Fruit fly (Drosophila melanogaster) whole organism, embryonic: ENCODE data around the gene Dph5.

Experiments
- CG10267 ChIP-seq: fragments of 200-800 bp; sonication (Bioruptor generic); optimal IDR thresholded peaks from 2 replicates; lab custom pipeline; 2018; ENCODE audit warnings: missing biosample characterization, mild to moderate bottlenecking, missing genetic modification characterization, moderate library complexity
- CG11723 ChIP-seq: fragments of 200-800 bp; sonication (Bioruptor generic); optimal IDR thresholded peaks from 2 replicates; lab custom pipeline; 2017; ENCODE audit warnings: missing biosample characterization, mild to moderate bottlenecking, missing genetic modification characterization
- CG12104 ChIP-seq: fragments of 200-800 bp; sonication (Bioruptor generic); optimal IDR thresholded peaks from 3 replicates; lab custom pipeline; 2016; ENCODE audit warnings: missing biosample characterization, missing genetic modification characterization
- CG15269 ChIP-seq: fragments of 200-800 bp; sonication (Bioruptor generic); optimal IDR thresholded peaks from 2 replicates; lab custom pipeline; 2018; ENCODE audit warnings: missing biosample characterization, mild to moderate bottlenecking, missing genetic modification characterization, moderate library complexity
- CG1603 ChIP-seq: fragments of 200-800 bp; sonication (Bioruptor generic); optimal IDR thresholded peaks from 2 replicates; lab custom pipeline; 2019; ENCODE audit warnings: missing biosample characterization, mild to moderate bottlenecking, missing genetic modification characterization, moderate library complexity
- CG1647 ChIP-seq: fragments of 200-800 bp; sonication (Bioruptor generic); optimal IDR thresholded peaks from 3 replicates; lab custom pipeline; 2016; ENCODE audit warnings: missing biosample characterization, missing genetic modification characterization
- CG16863 ChIP-seq: fragments of 200-800 bp; sonication (Bioruptor generic); optimal IDR thresholded peaks from 3 replicates; lab custom pipeline; 2016; ENCODE audit warnings: missing biosample characterization, missing genetic modification characterization
- CG17568 ChIP-seq: fragments of 200-800 bp; sonication (Bioruptor generic); optimal IDR thresholded peaks from 2 replicates; lab custom pipeline; 2018; ENCODE audit warnings: missing biosample characterization, mild to moderate bottlenecking, missing genetic modification characterization, moderate library complexity
- CG17829 ChIP-seq: fragments of 200-800 bp; optimal IDR thresholded peaks from 2 replicates; lab custom pipeline; 2019; ENCODE audit warnings: missing biosample characterization, mild to moderate bottlenecking, missing genetic modification characterization, moderate library complexity
- CG2889 ChIP-seq: fragments of 200-800 bp; sonication (Bioruptor generic); IDR thresholded peaks from 3 replicates; pipeline ENCODE4 v1.3.6; 2022; ENCODE audit warnings: missing biosample characterization, missing genetic modification characterization
- CG32532 ChIP-seq: fragments of 200-800 bp; sonication (Bioruptor generic); IDR thresholded peaks from 2 replicates; pipeline ENCODE4 v1.3.6; 2022; ENCODE audit warnings: missing biosample characterization, missing genetic modification characterization
- CG4617 ChIP-seq: fragments of 200-800 bp; sonication (Bioruptor generic); optimal IDR thresholded peaks from 3 replicates; lab custom pipeline; 2016; ENCODE audit warnings: missing biosample characterization, missing genetic modification characterization, borderline replicate concordance
- CG6254 ChIP-seq: fragments of 200-800 bp; sonication (Bioruptor generic); optimal IDR thresholded peaks from 3 replicates; lab custom pipeline; 2017; ENCODE audit warnings: mild to moderate bottlenecking, missing biosample characterization, missing genetic modification reagents, missing genetic modification characterization
- CG6791 ChIP-seq: fragments of 200-800 bp; sonication (Bioruptor generic); IDR thresholded peaks from 3 replicates; pipeline ENCODE4 v1.3.6; 2022; ENCODE audit warnings: missing biosample characterization, missing genetic modification characterization; ENCODE audit not compliant: partially characterized antibody
- CG8924 ChIP-seq: fragments of 200-800 bp; optimal IDR thresholded peaks from 3 replicates; lab custom pipeline; 2019; ENCODE audit warnings: missing biosample characterization, mild to moderate bottlenecking, missing genetic modification characterization, moderate library complexity
- CG9215 ChIP-seq: fragments of 200-800 bp; sonication (Bioruptor generic); IDR thresholded peaks from 2 replicates; pipeline ENCODE4 v1.3.6; 2022; ENCODE audit warnings: missing biosample characterization, missing genetic modification characterization
- CHES-1-like ChIP-seq: fragments of 200-800 bp; sonication (Bioruptor generic); optimal IDR thresholded peaks from 2 replicates; lab custom pipeline; 2016; ENCODE audit warnings: missing biosample characterization, missing genetic modification characterization
- D19B ChIP-seq: fragments of 200-800 bp; sonication (Bioruptor generic); optimal IDR thresholded peaks from 2 replicates; lab custom pipeline; 2017; ENCODE audit warnings: missing biosample characterization, mild to moderate bottlenecking, missing genetic modification characterization
- Doc3 ChIP-seq: fragments of 200-800 bp; sonication (Bioruptor generic); IDR thresholded peaks from 3 replicates; pipeline ENCODE4 v1.3.6; 2022; ENCODE audit warnings: missing biosample characterization, missing genetic modification characterization; ENCODE audit not compliant: partially characterized antibody
- Dp ChIP-seq: fragments of 200-800 bp; sonication (Bioruptor generic); optimal IDR thresholded peaks from 2 replicates; lab custom pipeline; 2018; ENCODE audit warnings: missing biosample characterization, mild to moderate bottlenecking, missing genetic modification characterization, moderate library complexity
- Fer1 ChIP-seq: fragments of 200-800 bp; sonication (Bioruptor generic); optimal IDR thresholded peaks from 2 replicates; lab custom pipeline; 2017; ENCODE audit warnings: missing biosample characterization, mild to moderate bottlenecking, missing genetic modification characterization
- HmgZ ChIP-seq: fragments of 200-800 bp; sonication (Bioruptor generic); optimal IDR thresholded peaks from 2 replicates; lab custom pipeline; 2018; ENCODE audit warnings: missing biosample characterization, mild to moderate bottlenecking, missing genetic modification characterization
- Lim3 ChIP-seq: fragments of 200-800 bp; sonication (Bioruptor generic); IDR thresholded peaks from 2 replicates; pipeline ENCODE4 v1.3.6; 2022; ENCODE audit warnings: missing biosample characterization, missing genetic modification characterization
- Mad ChIP-seq: fragments of 200-800 bp; sonication (Bioruptor generic); optimal IDR thresholded peaks from 2 replicates; lab custom pipeline; 2016; ENCODE audit warnings: missing biosample characterization, missing genetic modification characterization
- Med ChIP-seq: fragments of 200-800 bp; sonication (Bioruptor generic); peaks from one replicate; lab custom pipeline; 2016; ENCODE audit warnings: missing biosample characterization, missing genetic modification characterization, mild to moderate bottlenecking, inconsistent platforms, moderate library complexity
- Meics ChIP-seq: fragments of 200-800 bp; sonication (Bioruptor generic); optimal IDR thresholded peaks from 2 replicates; lab custom pipeline; 2017; ENCODE audit warnings: missing biosample characterization, mild to moderate bottlenecking, missing genetic modification characterization
- NFAT ChIP-seq: fragments of 200-800 bp; sonication (Bioruptor generic); IDR thresholded peaks from 2 replicates; pipeline ENCODE4 v1.3.6; 2022; ENCODE audit warnings: missing biosample characterization, missing genetic modification characterization
- NfI ChIP-seq: fragments of 200-800 bp; sonication (Bioruptor generic); optimal IDR thresholded peaks from 3 replicates; lab custom pipeline; 2018; ENCODE audit warnings: missing biosample characterization, mild to moderate bottlenecking, missing genetic modification characterization, moderate library complexity
- Sin3A ChIP-seq: fragments of >200 bp; optimal IDR thresholded peaks from 2 replicates; lab custom pipeline; 2018
- Six4 ChIP-seq: fragments of 200-800 bp; sonication (Bioruptor generic); optimal IDR thresholded peaks from 2 replicates; lab custom pipeline; 2016; ENCODE audit warnings: missing biosample characterization, missing genetic modification characterization
- Sry-β ChIP-seq: fragments of 200-800 bp; sonication (Bioruptor generic); optimal IDR thresholded peaks from 2 replicates; lab custom pipeline; 2018; ENCODE audit warnings: missing biosample characterization, mild to moderate bottlenecking, missing genetic modification characterization, moderate library complexity
- Xrp1 ChIP-seq: fragments of 200-800 bp; sonication (Bioruptor generic); IDR thresholded peaks from 2 replicates; pipeline ENCODE4 v1.3.6; 2022; ENCODE audit warnings: missing biosample characterization, missing genetic modification characterization
- amos ChIP-seq: fragments of 200-800 bp; sonication (Bioruptor generic); IDR thresholded peaks from 2 replicates; pipeline ENCODE4 v1.3.6; 2022; ENCODE audit warnings: missing biosample characterization, missing genetic modification characterization; ENCODE audit not compliant: partially characterized antibody
- bcd ChIP-seq: fragments of 200-800 bp; sonication (Bioruptor generic); optimal IDR thresholded peaks from 2 replicates; lab custom pipeline; 2017; ENCODE audit warnings: missing biosample characterization, mild to moderate bottlenecking, missing genetic modification characterization
- caup ChIP-seq: fragments of 200-800 bp; sonication (Bioruptor generic); optimal IDR thresholded peaks from 3 replicates; lab custom pipeline; 2017; ENCODE audit warnings: missing biosample characterization, mild to moderate bottlenecking, missing genetic modification characterization, moderate library complexity; ENCODE audit not compliant: severe bottlenecking
- crol ChIP-seq: fragments of 200-800 bp; sonication (Bioruptor generic); IDR thresholded peaks from 2 replicates; pipeline ENCODE4 v1.3.6; 2022; ENCODE audit warnings: missing biosample characterization, missing genetic modification characterization
- dm ChIP-seq: fragments of 200-800 bp; sonication (Bioruptor generic); optimal IDR thresholded peaks from 3 replicates; lab custom pipeline; 2016; ENCODE audit warnings: missing biosample characterization, missing genetic modification characterization
- lbe ChIP-seq: fragments of 200-800 bp; sonication (Bioruptor generic); optimal IDR thresholded peaks from 2 replicates; lab custom pipeline; 2016; ENCODE audit warnings: missing biosample characterization, mild to moderate bottlenecking, missing genetic modification characterization
- p53 ChIP-seq: fragments of 200-800 bp; sonication (Bioruptor generic); optimal IDR thresholded peaks from 2 replicates; lab custom pipeline; 2016; ENCODE audit warnings: missing biosample characterization, missing genetic modification characterization
- psq ChIP-seq: fragments of 200-800 bp; sonication (Bioruptor generic); optimal IDR thresholded peaks from 2 replicates; lab custom pipeline; 2017; ENCODE audit warnings: missing biosample characterization, missing genetic modification characterization
- sc ChIP-seq, 3 experiments: fragments of >200 bp in 2 of 3; fragments of 200-800 bp in 1 of 3; sonication (Bioruptor generic) in 1 of 3; optimal IDR thresholded peaks; 2 replicates in 2 of 3; 3 replicates in 1 of 3; lab custom pipeline; 2017; ENCODE audit warnings: mild to moderate bottlenecking in 1 of 3, missing biosample characterization in 1 of 3, missing genetic modification characterization in 1 of 3, missing genetic modification reagents in 1 of 3
- sd ChIP-seq: fragments of 200-800 bp; sonication (Bioruptor generic); optimal IDR thresholded peaks from 3 replicates; lab custom pipeline; 2018; ENCODE audit warnings: missing biosample characterization, mild to moderate bottlenecking, missing genetic modification characterization, moderate library complexity
- sim ChIP-seq: fragments of 200-800 bp; sonication (Bioruptor generic); IDR thresholded peaks from 2 replicates; pipeline ENCODE4 v1.3.6; 2022; ENCODE audit warnings: missing biosample characterization, missing genetic modification characterization
- sna ChIP-seq: fragments of 200-800 bp; sonication (Bioruptor generic); IDR thresholded peaks from 2 replicates; pipeline ENCODE4 v1.3.6; 2022; ENCODE audit warnings: missing biosample characterization, missing genetic modification characterization; ENCODE audit not compliant: partially characterized antibody
- stwl ChIP-seq: fragments of 200-800 bp; sonication (Bioruptor generic); optimal IDR thresholded peaks from 3 replicates; lab custom pipeline; 2018; ENCODE audit warnings: missing biosample characterization, mild to moderate bottlenecking, missing genetic modification characterization, moderate library complexity
- tgo ChIP-seq: fragments of 200-800 bp; sonication (Bioruptor generic); IDR thresholded peaks from 3 replicates; pipeline ENCODE4 v1.3.6; 2022; ENCODE audit warnings: missing biosample characterization, missing genetic modification characterization
- tio ChIP-seq: fragments of 200-800 bp; sonication (Bioruptor generic); optimal IDR thresholded peaks from 2 replicates; lab custom pipeline; 2017; ENCODE audit warnings: missing biosample characterization, missing genetic modification characterization, inconsistent platforms
- trem ChIP-seq: fragments of 200-800 bp; optimal IDR thresholded peaks from 3 replicates; lab custom pipeline; 2019; ENCODE audit warnings: missing biosample characterization, mild to moderate bottlenecking, missing genetic modification characterization, moderate library complexity
- wdn ChIP-seq: fragments of 200-800 bp; sonication (Bioruptor generic); IDR thresholded peaks from 2 replicates; pipeline ENCODE4 v1.3.6; 2022; ENCODE audit warnings: missing biosample characterization, missing genetic modification characterization
- zen ChIP-seq: fragments of 200-800 bp; sonication (Bioruptor generic); optimal IDR thresholded peaks from 3 replicates; lab custom pipeline; 2018; ENCODE audit warnings: missing biosample characterization, mild to moderate bottlenecking, missing genetic modification characterization, moderate library complexity
- zf30C ChIP-seq: fragments of 200-800 bp; sonication (Bioruptor generic); optimal IDR thresholded peaks from 3 replicates; lab custom pipeline; 2018; ENCODE audit warnings: missing biosample characterization, mild to moderate bottlenecking, missing genetic modification characterization

Dph5 gene

DNA sequence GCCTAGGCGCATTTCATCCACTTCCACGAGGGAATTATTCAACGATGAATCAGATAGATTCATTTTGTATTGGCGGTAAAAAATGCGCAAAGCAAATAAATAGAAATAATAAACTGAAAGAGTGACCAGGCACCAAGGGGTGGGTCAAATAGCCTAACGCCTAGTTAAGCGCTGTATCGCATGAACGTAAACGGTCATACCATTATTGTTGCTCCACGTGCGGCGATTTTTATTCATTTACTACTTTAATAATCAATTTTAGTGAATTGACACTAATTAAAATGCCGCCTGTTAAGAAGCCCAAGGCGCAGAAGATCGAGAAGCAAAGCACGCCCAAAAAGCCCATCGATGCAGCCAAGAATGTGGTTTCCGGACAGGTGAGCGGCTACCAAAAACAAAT lies 1.6 kb upstream of the Dph5 start, which contains the start of the genes CG33107 and CG6937 (continued):
- no peak for TF ChIP-seq CG15269
- peak; percentile 71 for TF ChIP-seq stwl (tag; lab: Kevin White, UChicago)
- TF ChIP-seq NfI (GFP tag; lab: Kevin White, UChicago) = no peak
- no peak for TF ChIP-seq CG16863 (GFP tag; lab: Kevin White, UChicago)
- no peak for TF ChIP-seq lbe (GFP tag; lab: Kevin White, UChicago)
- TF ChIP-seq CG1647 (GFP tag; lab: Kevin White, UChicago) = no peak
- TF ChIP-seq CG9215 = no peak
- no peak for TF ChIP-seq CG6791 (GFP tag; lab: Robert Waterston, UW)
- peak; percentile 20 for TF ChIP-seq CG10267 (tag; lab: Kevin White, UChicago)
- peak; percentile 47 for TF ChIP-seq Sin3A
- TF ChIP-seq tgo (GFP tag; lab: Robert Waterston, UW) = no peak
- TF ChIP-seq Meics (GFP tag; lab: Kevin White, UChicago) = no peak
- no peak for TF ChIP-seq CG12104
- no peak for TF ChIP-seq sim (GFP tag; lab: Robert Waterston, UW)
- TF ChIP-seq CG17829 (tag; lab: Kevin White, UChicago) = peak; percentile 17
- no peak for TF ChIP-seq crol (GFP tag; lab: Robert Waterston, UW)
- TF ChIP-seq Six4 (GFP tag; lab: Kevin White, UChicago) = no peak
- TF ChIP-seq CG4617 (GFP tag; lab: Kevin White, UChicago) = peak; percentile 61
- no peak for TF ChIP-seq CG17568
- TF ChIP-seq bcd (GFP tag; lab: Kevin White, UChicago) = no peak
- no peak for TF ChIP-seq Xrp1 (GFP tag; lab: Robert Waterston, UW)
- TF ChIP-seq tio (GFP tag; lab: Kevin White, UChicago) = no peak
- no peak for TF ChIP-seq zen (tag; lab: Kevin White, UChicago)
- no peak for TF ChIP-seq CHES-1-like (GFP tag; lab: Kevin White, UChicago)
- TF ChIP-seq Mad = no peak
- no peak for TF ChIP-seq zf30C (GFP tag; lab: Kevin White, UChicago)
- TF ChIP-seq Dp = peak; percentile 77
- no peak for TF ChIP-seq wdn (GFP tag; lab: Robert Waterston, UW)
- 0 out of 2 replicates have a peak, but pooled peaks have one; percentile 16 for TF ChIP-seq sna
- TF ChIP-seq CG11723 = no peak
- no peak for TF ChIP-seq NFAT (GFP tag; lab: Robert Waterston, UW)
- no peak for TF ChIP-seq D19B
- peak; percentile 65 for TF ChIP-seq CG1603 (tag; lab: Kevin White, UChicago)
- TF ChIP-seq caup (GFP tag; lab: Kevin White, UChicago) = no peak
- peak; percentile 76 for TF ChIP-seq Med (GFP tag; lab: Kevin White, UChicago)
- no peak for TF ChIP-seq Sry-β (GFP tag; lab: Kevin White, UChicago)
- TF ChIP-seq CG2889 = no peak
- no peak for TF ChIP-seq CG6254 (GFP tag; lab: Kevin White, UChicago)
- TF ChIP-seq sc (optimal IDR thresholded peaks at IDR 0.05; lab: Kevin White, UChicago) = no peak
- TF ChIP-seq sc (GFP tag; optimal IDR thresholded peaks at IDR 0.05; lab: Kevin White, UChicago) = no peak
- no peak for TF ChIP-seq HmgZ (tag; lab: Kevin White, UChicago)
- TF ChIP-seq Lim3 (GFP tag; lab: Robert Waterston, UW) = no peak
- TF ChIP-seq p53 (GFP tag; lab: Kevin White, UChicago) = no peak
- TF ChIP-seq dm (GFP tag; lab: Kevin White, UChicago) = peak; percentile 93
- peak; percentile 30; the same call in 1 of the 2 replicates for TF ChIP-seq amos (GFP tag; lab: Robert Waterston, UW)
- TF ChIP-seq CG32532 (GFP tag; lab: Robert Waterston, UW) = no peak
- peak; percentile 53 for TF ChIP-seq sd (tag; lab: Kevin White, UChicago)
- peak; percentile 29 for TF ChIP-seq trem (tag; lab: Kevin White, UChicago)
- no peak for TF ChIP-seq psq (GFP tag; lab: Kevin White, UChicago)
- peak; percentile 4 for TF ChIP-seq Fer1
- TF ChIP-seq CG8924 (tag; lab: Kevin White, UChicago) = peak; percentile 30
- 0 out of 3 replicates have a peak, but pooled peaks have one; percentile 42 for TF ChIP-seq Doc3 (GFP tag; lab: Robert Waterston, UW)
